Fruit fly (Drosophila melanogaster): ENCODE data around the gene ArgRS.
A peak's percentile ranks its signal among the peaks of the same experiment; 100 is the strongest.

ArgRS gene

dm6 chrX:15867863-15868262 lies 23.9 kb upstream of the ArgRS start, which contains the start of gene Gapdh2 (continued):
- TF ChIP-seq Dref (GFP tag; IDR thresholded peaks at IDR 0.05) (peak; percentile 44), B-H1 (GFP tag; IDR thresholded peaks at IDR 0.05) (peak; percentile 99), sd (tag; optimal IDR thresholded peaks at IDR 0.05) (peak; percentile 99), pum (GFP tag; optimal IDR thresholded peaks at IDR 0.05) (peak; percentile 93), CG11247 (GFP tag; IDR thresholded peaks at IDR 0.05) (peak; percentile 98), Mrtf (GFP tag; IDR thresholded peaks at IDR 0.05) (peak; percentile 98), CG4360 (GFP tag; IDR thresholded peaks at IDR 0.05) (peak; percentile 87), sr (GFP tag; IDR thresholded peaks at IDR 0.05) (no peak), CG13775 (GFP tag; optimal IDR thresholded peaks at IDR 0.05) (peak; percentile 98), Ravus (GFP tag; IDR thresholded peaks at IDR 0.05) (peak; percentile 97), CG12236 (GFP tag; optimal IDR thresholded peaks at IDR 0.05) (peak; percentile 94), CG34224 (GFP tag; IDR thresholded peaks at IDR 0.05; ENCODE audit: partially characterized antibody) (no peak), ERR (GFP tag; optimal IDR thresholded peaks at IDR 0.05) (peak; percentile 100), CG11398 (GFP tag; optimal IDR thresholded peaks at IDR 0.05) (peak; percentile 93), onecut (GFP tag; IDR thresholded peaks at IDR 0.05) (peak; percentile 98), ems (GFP tag; optimal IDR thresholded peaks at IDR 0.05) (peak; percentile 98), CG6654 (GFP tag; optimal IDR thresholded peaks at IDR 0.05) (peak; percentile 91), CG18764 (GFP tag; optimal IDR thresholded peaks at IDR 0.05) (peak; percentile 97), Drgx (GFP tag; IDR thresholded peaks at IDR 0.05) (peak; percentile 100), CG11504 (tag; optimal IDR thresholded peaks at IDR 0.05) (peak; percentile 99), ac (GFP tag; optimal IDR thresholded peaks at IDR 0.05) (peak; percentile 87), CG8944 (GFP tag; optimal IDR thresholded peaks at IDR 0.05) (peak; percentile 93), CG6272 (GFP tag; IDR thresholded peaks at IDR 0.05) (peak; percentile 93; the same call in 1 of the 2 replicates), HmgD (GFP tag; optimal IDR thresholded peaks at IDR 0.05) (peak; percentile 68), fd64A (GFP tag; optimal IDR thresholded peaks at IDR 0.05) (peak; percentile 98), ttk (GFP tag; IDR thresholded peaks at IDR 0.05) (peak; percentile 98), trem (tag; optimal IDR thresholded peaks at IDR 0.05) (peak; percentile 96), CG32532 (GFP tag; IDR thresholded peaks at IDR 0.05) (peak; percentile 100), CG4854 (GFP tag; optimal IDR thresholded peaks at IDR 0.05) (peak; percentile 98), zfh1 (GFP tag; IDR thresholded peaks at IDR 0.05) (peak; percentile 98), CG17361 (GFP tag; IDR thresholded peaks at IDR 0.05) (peak; percentile 99), CG12299 (tag; optimal IDR thresholded peaks at IDR 0.05) (peak; percentile 100), Myb (GFP tag; optimal IDR thresholded peaks at IDR 0.05) (peak; percentile 83), D19A (tag; optimal IDR thresholded peaks at IDR 0.05) (peak; percentile 98), CG13123 (GFP tag; optimal IDR thresholded peaks at IDR 0.05) (peak; percentile 96), CG3281 (GFP tag; optimal IDR thresholded peaks at IDR 0.05) (peak; percentile 100), CG1024 (GFP tag; IDR thresholded peaks at IDR 0.05) (peak; percentile 96), nau (GFP tag; optimal IDR thresholded peaks at IDR 0.05) (peak; percentile 100), lab (GFP tag; optimal IDR thresholded peaks at IDR 0.05) (peak; percentile 100), CG33557 (GFP tag; optimal IDR thresholded peaks at IDR 0.05) (peak; percentile 90), CG18262 (tag; optimal IDR thresholded peaks at IDR 0.05) (peak; percentile 99), Ptx1 (GFP tag; IDR thresholded peaks at IDR 0.05) (peak; percentile 98), mam (GFP tag; optimal IDR thresholded peaks at IDR 0.05) (peak; percentile 97), CG34376 (GFP tag; optimal IDR thresholded peaks at IDR 0.05) (peak; percentile 100), pb (GFP tag; optimal IDR thresholded peaks at IDR 0.05) (peak; percentile 89), CG8765 (GFP tag; IDR thresholded peaks at IDR 0.05) (peak; percentile 94; the same call in 1 of the 2 replicates), Jarid2 (GFP tag; optimal IDR thresholded peaks at IDR 0.05) (peak; percentile 95), tup (GFP tag; optimal IDR thresholded peaks at IDR 0.05) (peak; percentile 97), CG30020 (tag; optimal IDR thresholded peaks at IDR 0.05) (peak; percentile 90), CG3163 (GFP tag; optimal IDR thresholded peaks at IDR 0.05) (peak; percentile 77), nom (GFP tag; optimal IDR thresholded peaks at IDR 0.05) (peak; percentile 100), p53 (GFP tag; optimal IDR thresholded peaks at IDR 0.05) (peak; percentile 77)
